Worm (Caenorhabditis elegans) whole organism, L1 larva: ENCODE data around the gene F43B10.1.
A peak's percentile ranks its signal among the peaks of the same experiment; 100 is the strongest.

Source experiments
- C04F5.9 ChIP-seq: sonication (generic microtip); optimal IDR thresholded peaks from 2 replicates; lab custom pipeline; 2016; ENCODE audit warnings: missing genetic modification characterization, missing compliant biosample characterization
- C34B4.2 ChIP-seq: sonication (generic microtip); optimal IDR thresholded peaks from 2 replicates; lab custom pipeline; 2017; ENCODE audit warnings: mild to moderate bottlenecking, missing genetic modification characterization, missing compliant biosample characterization
- alr-1 ChIP-seq: fragments of 200-800 bp; sonication (Bioruptor generic); optimal IDR thresholded peaks from 2 replicates; lab custom pipeline; 2018; ENCODE audit warnings: borderline replicate concordance, mild to moderate bottlenecking, missing genetic modification characterization, missing compliant biosample characterization
- aly-2 ChIP-seq: fragments of 150-350 bp; optimal IDR thresholded peaks from 2 replicates; lab custom pipeline; 2014; ENCODE audit warnings: missing biosample characterization, missing genetic modification characterization
- blmp-1 ChIP-seq: fragments of 150-350 bp; optimal IDR thresholded peaks from 2 replicates; lab custom pipeline; 2014; ENCODE audit warnings: missing biosample characterization, missing genetic modification characterization
- ceh-63 ChIP-seq: fragments of 200-800 bp; sonication (Bioruptor generic); optimal IDR thresholded peaks from 2 replicates; lab custom pipeline; 2018; ENCODE audit warnings: mild to moderate bottlenecking, missing genetic modification characterization, missing compliant biosample characterization
- ceh-88 ChIP-seq: fragments of 200-800 bp; sonication (Bioruptor generic); IDR thresholded peaks from 2 replicates; pipeline ENCODE4 v1.3.6; 2022; ENCODE audit warnings: missing genetic modification characterization, missing compliant biosample characterization
- ceh-90 ChIP-seq: sonication (generic microtip); optimal IDR thresholded peaks from 2 replicates; lab custom pipeline; 2016; ENCODE audit warnings: missing genetic modification characterization, missing compliant biosample characterization
- ces-1 ChIP-seq: fragments of 150-350 bp; optimal IDR thresholded peaks from 2 replicates; lab custom pipeline; 2014; ENCODE audit warnings: missing biosample characterization, missing genetic modification reagents, missing genetic modification characterization
- efl-1 ChIP-seq, 4 experiments: fragments of 150-350 bp; optimal IDR thresholded peaks in 3 of 4; peaks in 1 of 4; 1 replicate in 1 of 4; 2 replicates in 3 of 4; lab custom pipeline; 2014; ENCODE audit warnings: missing biosample characterization in 2 of 4, missing genetic modification characterization in 2 of 4, missing genetic modification reagents in 2 of 4
- egl-13 ChIP-seq: sonication (generic microtip); optimal IDR thresholded peaks from 2 replicates; lab custom pipeline; 2016; ENCODE audit warnings: missing genotype, missing genetic modification reagents, missing genetic modification characterization, missing compliant biosample characterization
- egl-27 ChIP-seq, 2 experiments: fragments of 150-350 bp in 1 of 2; sonication (generic microtip); optimal IDR thresholded peaks; 3 replicates each; lab custom pipeline; 2017 to 2018; ENCODE audit warnings: missing biosample characterization in 2 of 2, missing genetic modification characterization in 2 of 2, missing genetic modification reagents in 2 of 2
- elt-2 ChIP-seq: sonication (generic microtip); optimal IDR thresholded peaks from 2 replicates; lab custom pipeline; 2016; ENCODE audit warnings: missing genetic modification characterization, mild to moderate bottlenecking, inconsistent platforms, missing compliant biosample characterization, missing genetic modification reagents
- elt-3 ChIP-seq, 6 experiments: fragments of 150-350 bp in 1 of 6; sonication (generic microtip); optimal IDR thresholded peaks; 2 replicates each; lab custom pipeline; 2017 to 2018; ENCODE audit warnings: missing biosample characterization in 6 of 6, missing genetic modification characterization in 6 of 6, inconsistent platforms in 1 of 6
- ets-5 ChIP-seq: fragments of 200-800 bp; sonication (Bioruptor generic); IDR thresholded peaks from 2 replicates; pipeline ENCODE4 v1.3.6; 2022; ENCODE audit warnings: missing genetic modification characterization, missing compliant biosample characterization
- fkh-10 ChIP-seq: sonication (generic microtip); optimal IDR thresholded peaks from 2 replicates; lab custom pipeline; 2017; ENCODE audit warnings: missing biosample characterization, missing genetic modification reagents, missing genetic modification characterization
- fkh-4 ChIP-seq: sonication (generic microtip); optimal IDR thresholded peaks from 2 replicates; lab custom pipeline; 2016; ENCODE audit warnings: missing compliant biosample characterization, missing genetic modification characterization, borderline replicate concordance
- grh-1 ChIP-seq: fragments of 200-800 bp; sonication (Bioruptor generic); IDR thresholded peaks from 2 replicates; pipeline ENCODE4 v1.3.6; 2022; ENCODE audit warnings: missing genetic modification reagents, missing genetic modification characterization, missing compliant biosample characterization
- hpl-2 ChIP-seq: fragments of 150-350 bp; optimal IDR thresholded peaks from 2 replicates; lab custom pipeline; 2014; ENCODE audit warnings: missing biosample characterization, missing genetic modification reagents, missing genetic modification characterization
- isw-1 ChIP-seq: fragments of 200-800 bp; sonication (Bioruptor generic); IDR thresholded peaks from 2 replicates; pipeline ENCODE4 v1.3.6; 2022; ENCODE audit warnings: missing genetic modification characterization, missing compliant biosample characterization
- jun-1 ChIP-seq: fragments of 150-350 bp; optimal IDR thresholded peaks from 2 replicates; lab custom pipeline; 2014; ENCODE audit warnings: missing biosample characterization, missing genetic modification reagents, missing genetic modification characterization
- lin-13 ChIP-seq: fragments of 150-350 bp; optimal IDR thresholded peaks from 2 replicates; lab custom pipeline; 2014; ENCODE audit warnings: missing biosample characterization, missing genetic modification reagents, missing genetic modification characterization
- lin-14 ChIP-seq: fragments of 200-800 bp; sonication (Bioruptor generic); optimal IDR thresholded peaks from 2 replicates; lab custom pipeline; 2018; ENCODE audit warnings: mild to moderate bottlenecking, missing genetic modification characterization, moderate library complexity, missing compliant biosample characterization
- lin-15B ChIP-seq: fragments of 150-350 bp; sonication (generic microtip); optimal IDR thresholded peaks from 3 replicates; lab custom pipeline; 2014; ENCODE audit warnings: missing biosample characterization, missing genetic modification characterization
- lir-3 ChIP-seq: sonication (generic microtip); optimal IDR thresholded peaks from 2 replicates; lab custom pipeline; 2016; ENCODE audit warnings: mild to moderate bottlenecking, missing genetic modification characterization, moderate library complexity, missing compliant biosample characterization; ENCODE audit not compliant: poor library complexity
- lsy-2 ChIP-seq, 2 experiments: fragments of 150-350 bp; optimal IDR thresholded peaks; 2 replicates each; lab custom pipeline; 2014; ENCODE audit warnings: missing biosample characterization in 2 of 2, missing genetic modification characterization in 2 of 2
- mef-2 ChIP-seq: fragments of 150-350 bp; optimal IDR thresholded peaks from 2 replicates; lab custom pipeline; 2014; ENCODE audit warnings: missing biosample characterization, missing genetic modification characterization
- nhr-11 ChIP-seq: fragments of 150-350 bp; optimal IDR thresholded peaks from 2 replicates; lab custom pipeline; 2014; ENCODE audit warnings: missing biosample characterization, missing genetic modification characterization
- nhr-28 ChIP-seq: fragments of 150-350 bp; optimal IDR thresholded peaks from 2 replicates; lab custom pipeline; 2014; ENCODE audit warnings: missing biosample characterization, missing genetic modification characterization
- nhr-47 ChIP-seq: sonication (generic microtip); optimal IDR thresholded peaks from 2 replicates; lab custom pipeline; 2016; ENCODE audit warnings: mild to moderate bottlenecking, missing genetic modification characterization, moderate library complexity, missing compliant biosample characterization
- nhr-77 ChIP-seq: fragments of 150-350 bp; optimal IDR thresholded peaks from 2 replicates; lab custom pipeline; 2014; ENCODE audit warnings: missing biosample characterization, missing genetic modification characterization
- nhr-84 ChIP-seq: sonication (generic microtip); optimal IDR thresholded peaks from 2 replicates; lab custom pipeline; 2017; ENCODE audit warnings: missing biosample characterization, missing genetic modification characterization
- nhr-90 ChIP-seq: sonication (generic microtip); optimal IDR thresholded peaks from 2 replicates; lab custom pipeline; 2016; ENCODE audit warnings: mild to moderate bottlenecking, missing genetic modification characterization, missing compliant biosample characterization; ENCODE audit not compliant: poor library complexity
- pax-3 ChIP-seq: fragments of 200-800 bp; sonication (Bioruptor generic); optimal IDR thresholded peaks from 2 replicates; lab custom pipeline; 2018; ENCODE audit warnings: mild to moderate bottlenecking, missing genetic modification characterization, moderate library complexity, missing compliant biosample characterization
- pqm-1 ChIP-seq: sonication (generic microtip); optimal IDR thresholded peaks from 3 replicates; lab custom pipeline; 2017; ENCODE audit warnings: missing biosample characterization, missing genetic modification characterization
- rnt-1 ChIP-seq: sonication (generic microtip); optimal IDR thresholded peaks from 2 replicates; lab custom pipeline; 2016; ENCODE audit warnings: mild to moderate bottlenecking, missing genetic modification characterization, moderate library complexity, missing compliant biosample characterization
- sox-4 ChIP-seq: sonication (generic microtip); optimal IDR thresholded peaks from 2 replicates; lab custom pipeline; 2016; ENCODE audit warnings: missing genetic modification characterization, missing compliant biosample characterization
- sptf-1 ChIP-seq: fragments of 150-350 bp; optimal IDR thresholded peaks from 2 replicates; lab custom pipeline; 2014; ENCODE audit warnings: missing biosample characterization, missing genetic modification characterization
- sup-37 ChIP-seq: fragments of 200-800 bp; sonication (Bioruptor generic); optimal IDR thresholded peaks from 2 replicates; lab custom pipeline; 2018; ENCODE audit warnings: mild to moderate bottlenecking, missing genetic modification characterization, missing compliant biosample characterization
- swsn-7 ChIP-seq: sonication (generic microtip); optimal IDR thresholded peaks from 2 replicates; lab custom pipeline; 2016; ENCODE audit warnings: missing genetic modification characterization, missing compliant biosample characterization
- tbx-2 ChIP-seq: sonication (generic microtip); optimal IDR thresholded peaks from 2 replicates; lab custom pipeline; 2016; ENCODE audit warnings: missing genetic modification characterization, missing compliant biosample characterization
- unc-30 ChIP-seq: sonication (generic microtip); optimal IDR thresholded peaks from 2 replicates; lab custom pipeline; 2017; ENCODE audit warnings: missing biosample characterization, missing genetic modification characterization
- unc-62 ChIP-seq: fragments of 150-350 bp; optimal IDR thresholded peaks from 2 replicates; lab custom pipeline; 2014; ENCODE audit warnings: missing biosample characterization, missing genetic modification reagents, missing genetic modification characterization
- unc-86 ChIP-seq: sonication (generic microtip); optimal IDR thresholded peaks from 2 replicates; lab custom pipeline; 2016; ENCODE audit warnings: missing genetic modification characterization, missing compliant biosample characterization
- unc-98 ChIP-seq: fragments of 200-800 bp; sonication (Bioruptor generic); IDR thresholded peaks from 2 replicates; pipeline ENCODE4 v1.3.6; 2022; ENCODE audit warnings: missing genetic modification characterization, missing compliant biosample characterization
- xbp-1 ChIP-seq: sonication (generic microtip); optimal IDR thresholded peaks from 2 replicates; lab custom pipeline; 2016; ENCODE audit warnings: missing genetic modification characterization, missing compliant biosample characterization
- zip-4 ChIP-seq: fragments of 200-800 bp; sonication (Bioruptor generic); optimal IDR thresholded peaks from 2 replicates; lab custom pipeline; 2018; ENCODE audit warnings: mild to moderate bottlenecking, missing genetic modification characterization, moderate library complexity, missing compliant biosample characterization
- ztf-4 ChIP-seq: fragments of 150-350 bp; optimal IDR thresholded peaks from 2 replicates; lab custom pipeline; 2014; ENCODE audit warnings: missing biosample characterization, missing genetic modification characterization

F43B10.1 gene

ce11 chrX:16662723-16663122 lies at the start of gene F43B10.1:
F43B10.1 (minus strand) TSS chrX:16662823.
- no peak for TF ChIP-seq efl-1 (optimal IDR thresholded peaks at IDR 0.05; lab: Kevin White, UChicago)
- TF ChIP-seq efl-1 (GFP tag; optimal IDR thresholded peaks at IDR 0.05 in 1 of 2; lab: Kevin White, UChicago): peak in 1 of 2 experiments; percentile 63
- no peak for TF ChIP-seq nhr-77
- TF ChIP-seq C04F5.9: no peak
- no peak for TF ChIP-seq ces-1 (GFP tag; lab: Kevin White, UChicago)
- TF ChIP-seq sox-4 (tag; lab: Kevin White, UChicago): no peak
- no peak for TF ChIP-seq rnt-1

- no peak for TF ChIP-seq hpl-2
- TF ChIP-seq unc-98: no peak
- no peak for TF ChIP-seq unc-62 (GFP tag; lab: Kevin White, UChicago)
- TF ChIP-seq ets-5 (GFP tag; lab: Robert Waterston, UW): no peak
- TF ChIP-seq nhr-47: no peak
- no peak for TF ChIP-seq lin-15B (tag; lab: Kevin White, UChicago)
- no peak for TF ChIP-seq lin-13 (GFP tag; lab: Kevin White, UChicago)
- no peak for TF ChIP-seq nhr-90 (tag; lab: Kevin White, UChicago)
- TF ChIP-seq sptf-1 (tag; lab: Kevin White, UChicago): no peak
- no peak for TF ChIP-seq fkh-10 (GFP tag; lab: Kevin White, UChicago)
- TF ChIP-seq alr-1 (tag; lab: Kevin White, UChicago): no peak
- TF ChIP-seq egl-27 (tag; optimal IDR thresholded peaks at IDR 0.05; lab: Kevin White, UChicago): no peak
- TF ChIP-seq nhr-84 (tag; lab: Kevin White, UChicago): no peak
- no peak for TF ChIP-seq elt-2 (tag; lab: Kevin White, UChicago)
- TF ChIP-seq xbp-1 (tag; lab: Kevin White, UChicago): no peak
- no peak for TF ChIP-seq jun-1 (tag; lab: Kevin White, UChicago)
- TF ChIP-seq egl-13 (tag; lab: Kevin White, UChicago): no peak
- TF ChIP-seq lir-3 (tag; lab: Kevin White, UChicago): no peak
Measured at ce11 chrX:16711381-16711780, 48.8 kb upstream of the F43B10.1 start, which contains the start of gene lgc-53. lgc-53 (plus strand) TSS chrX:16711681.

ce11 chrX:16705607-16706006 lies 43.0 kb upstream of the F43B10.1 start:
- TF ChIP-seq unc-98 (no peak), pqm-1 (no peak), zip-4 (GFP tag; lab: Kevin White, UChicago) (no peak), mef-2 (tag; lab: Kevin White, UChicago) (no peak), unc-86 (tag; lab: Kevin White, UChicago) (no peak), sptf-1 (tag; lab: Kevin White, UChicago) (no peak), isw-1 (GFP tag; lab: Robert Waterston, UW) (no peak), ceh-63 (GFP tag; lab: Kevin White, UChicago) (no peak), nhr-77 (no peak), lin-14 (no peak), swsn-7 (no peak), tbx-2 (tag; lab: Kevin White, UChicago) (no peak), unc-30 (tag; lab: Kevin White, UChicago) (no peak)
- TF ChIP-seq, all 84 proteins: peak for 0

ce11 chrX:16704086-16704485 lies 41.5 kb upstream of the F43B10.1 start:
- TF ChIP-seq nhr-28 (tag; lab: Kevin White, UChicago) (no peak), sup-37 (no peak), pax-3 (tag; lab: Kevin White, UChicago) (no peak), lsy-2 (tag; optimal IDR thresholded peaks at IDR 0.05; lab: Kevin White, UChicago) (peak in 1 of 2 experiments; percentile 41), elt-3 (tag; optimal IDR thresholded peaks at IDR 0.05; lab: Kevin White, UChicago) (no peak), ceh-90 (tag; lab: Kevin White, UChicago) (no peak), nhr-47 (peak; percentile 56), blmp-1 (no peak), sptf-1 (tag; lab: Kevin White, UChicago) (no peak), mef-2 (tag; lab: Kevin White, UChicago) (no peak), C34B4.2 (tag; lab: Kevin White, UChicago) (no peak), unc-30 (tag; lab: Kevin White, UChicago) (no peak), grh-1 (GFP tag; lab: Robert Waterston, UW) (no peak), fkh-4 (tag; lab: Kevin White, UChicago) (no peak), nhr-90 (tag; lab: Kevin White, UChicago) (peak; percentile 25), aly-2 (tag; lab: Kevin White, UChicago) (no peak), jun-1 (tag; lab: Kevin White, UChicago) (peak; percentile 21), ztf-4 (tag; lab: Kevin White, UChicago) (no peak), ceh-88 (GFP tag; lab: Robert Waterston, UW) (no peak), egl-27 (tag; optimal IDR thresholded peaks at IDR 0.05; lab: Kevin White, UChicago) (no peak), nhr-11 (no peak)
